Worm (Caenorhabditis elegans) whole organism, late embryonic: Measurements from ENCODE around the gene C45B11.2.

Source experiments
- C38D4.7 ChIP-seq: fragments of 200-800 bp; sonication (Bioruptor generic); optimal IDR thresholded peaks from 2 replicates; lab custom pipeline; 2018; ENCODE audit warnings: mild to moderate bottlenecking, missing genetic modification characterization, moderate library complexity, missing compliant biosample characterization
- K02D7.2 ChIP-seq: sonication (generic microtip); optimal IDR thresholded peaks from 2 replicates; lab custom pipeline; 2017; ENCODE audit warnings: mild to moderate bottlenecking, missing genetic modification characterization, missing compliant biosample characterization
- T23F11.4 ChIP-seq: fragments of 200-800 bp; sonication (Bioruptor generic); optimal IDR thresholded peaks from 2 replicates; lab custom pipeline; 2018; ENCODE audit warnings: mild to moderate bottlenecking, missing genetic modification characterization, missing compliant biosample characterization
- ahr-1 ChIP-seq: sonication (generic microtip); optimal IDR thresholded peaks from 2 replicates; lab custom pipeline; 2016; ENCODE audit warnings: missing genetic modification characterization, missing compliant biosample characterization
- ceh-14 ChIP-seq: sonication (generic microtip); optimal IDR thresholded peaks from 2 replicates; lab custom pipeline; 2016; ENCODE audit warnings: missing genotype, missing genetic modification characterization, missing compliant biosample characterization
- ceh-19 ChIP-seq: fragments of 200-800 bp; sonication (Bioruptor generic); optimal IDR thresholded peaks from 2 replicates; lab custom pipeline; 2018; ENCODE audit warnings: mild to moderate bottlenecking, missing genetic modification characterization, missing compliant biosample characterization
- ceh-2 ChIP-seq: sonication (generic microtip); optimal IDR thresholded peaks from 2 replicates; lab custom pipeline; 2016; ENCODE audit warnings: missing genotype, missing genetic modification characterization, missing compliant biosample characterization
- ceh-24 ChIP-seq: sonication (generic microtip); optimal IDR thresholded peaks from 2 replicates; lab custom pipeline; 2016; ENCODE audit warnings: mild to moderate bottlenecking, missing genetic modification characterization, missing compliant biosample characterization
- ceh-30 ChIP-seq: fragments of 150-350 bp; optimal IDR thresholded peaks from 2 replicates; lab custom pipeline; 2014; ENCODE audit warnings: missing biosample characterization, missing genetic modification characterization
- ceh-31 ChIP-seq: sonication (generic microtip); optimal IDR thresholded peaks from 2 replicates; lab custom pipeline; 2016; ENCODE audit warnings: missing genetic modification characterization, missing compliant biosample characterization
- ceh-34 ChIP-seq: sonication (generic microtip); optimal IDR thresholded peaks from 2 replicates; lab custom pipeline; 2016; ENCODE audit warnings: mild to moderate bottlenecking, missing genetic modification characterization, missing compliant biosample characterization
- ceh-48 ChIP-seq: sonication (generic microtip); optimal IDR thresholded peaks from 2 replicates; lab custom pipeline; 2016; ENCODE audit warnings: missing genetic modification characterization, inconsistent platforms, missing compliant biosample characterization
- ceh-6 ChIP-seq: fragments of 200-800 bp; sonication (Bioruptor generic); optimal IDR thresholded peaks from 2 replicates; lab custom pipeline; 2018; ENCODE audit warnings: mild to moderate bottlenecking, missing genetic modification characterization, missing compliant biosample characterization
- ceh-9 ChIP-seq: sonication (generic microtip); optimal IDR thresholded peaks from 2 replicates; lab custom pipeline; 2016; ENCODE audit warnings: mild to moderate bottlenecking, missing genetic modification characterization, inconsistent platforms, missing compliant biosample characterization
- che-1 ChIP-seq: sonication (generic microtip); optimal IDR thresholded peaks from 2 replicates; lab custom pipeline; 2016; ENCODE audit warnings: mild to moderate bottlenecking, missing genetic modification characterization, missing compliant biosample characterization
- dve-1 ChIP-seq: sonication (generic microtip); optimal IDR thresholded peaks from 2 replicates; lab custom pipeline; 2017; ENCODE audit warnings: antibody characterized with exemption, mild to moderate bottlenecking, missing genetic modification characterization, missing compliant biosample characterization
- elt-2 ChIP-seq: sonication (generic microtip); optimal IDR thresholded peaks from 2 replicates; lab custom pipeline; 2016; ENCODE audit warnings: missing genetic modification reagents, missing genetic modification characterization, missing compliant biosample characterization
- elt-4 ChIP-seq: sonication (generic microtip); optimal IDR thresholded peaks from 2 replicates; lab custom pipeline; 2016; ENCODE audit warnings: missing genetic modification characterization, missing compliant biosample characterization
- ets-4 ChIP-seq: sonication (generic microtip); optimal IDR thresholded peaks from 2 replicates; lab custom pipeline; 2016; ENCODE audit warnings: missing genetic modification characterization, missing compliant biosample characterization
- fax-1 ChIP-seq: sonication (generic microtip); optimal IDR thresholded peaks from 2 replicates; lab custom pipeline; 2016; ENCODE audit warnings: missing genotype, missing genetic modification characterization, missing compliant biosample characterization
- fkh-10 ChIP-seq: fragments of 150-350 bp; optimal IDR thresholded peaks from 2 replicates; lab custom pipeline; 2014; ENCODE audit warnings: missing biosample characterization, missing genetic modification reagents, missing genetic modification characterization
- fkh-6 ChIP-seq: sonication (generic microtip); optimal IDR thresholded peaks from 2 replicates; lab custom pipeline; 2016; ENCODE audit warnings: missing genetic modification characterization, missing compliant biosample characterization
- gmeb-2 ChIP-seq: sonication (generic microtip); optimal IDR thresholded peaks from 2 replicates; lab custom pipeline; 2016; ENCODE audit warnings: missing genetic modification characterization, inconsistent platforms, missing compliant biosample characterization
- hlh-15 ChIP-seq: sonication (generic microtip); optimal IDR thresholded peaks from 2 replicates; lab custom pipeline; 2016; ENCODE audit warnings: missing genetic modification characterization, missing compliant biosample characterization
- hlh-30 ChIP-seq: sonication (generic microtip); optimal IDR thresholded peaks from 2 replicates; lab custom pipeline; 2017; ENCODE audit warnings: antibody characterized with exemption, missing genetic modification characterization, missing compliant biosample characterization; ENCODE audit not compliant: insufficient read depth
- hlh-8 ChIP-seq: sonication (generic microtip); optimal IDR thresholded peaks from 2 replicates; lab custom pipeline; 2016; ENCODE audit warnings: missing genotype, missing genetic modification characterization, missing compliant biosample characterization
- lim-6 ChIP-seq: sonication (generic microtip); optimal IDR thresholded peaks from 2 replicates; lab custom pipeline; 2016; ENCODE audit warnings: missing genetic modification characterization, missing compliant biosample characterization
- lin-11 ChIP-seq: fragments of 200-800 bp; sonication (Bioruptor generic); optimal IDR thresholded peaks from 2 replicates; lab custom pipeline; 2018; ENCODE audit warnings: mild to moderate bottlenecking, missing genetic modification characterization, missing compliant biosample characterization
- madf-2 ChIP-seq: sonication (generic microtip); optimal IDR thresholded peaks from 2 replicates; lab custom pipeline; 2017; ENCODE audit warnings: missing genetic modification characterization, missing compliant biosample characterization
- mec-3 ChIP-seq: sonication (generic microtip); optimal IDR thresholded peaks from 2 replicates; lab custom pipeline; 2016; ENCODE audit warnings: borderline replicate concordance, missing genetic modification characterization, missing compliant biosample characterization
- nfya-1 ChIP-seq: sonication (generic microtip); optimal IDR thresholded peaks from 2 replicates; lab custom pipeline; 2017; ENCODE audit warnings: missing genetic modification characterization, mild to moderate bottlenecking, missing compliant biosample characterization, antibody characterized with exemption, moderate library complexity
- nhr-11 ChIP-seq: fragments of 150-350 bp; optimal IDR thresholded peaks from 2 replicates; lab custom pipeline; 2014; ENCODE audit warnings: missing biosample characterization, missing genetic modification characterization
- nhr-232 ChIP-seq: sonication (generic microtip); optimal IDR thresholded peaks from 2 replicates; lab custom pipeline; 2016; ENCODE audit warnings: missing genetic modification characterization, missing compliant biosample characterization
- npax-4 ChIP-seq: sonication (generic microtip); optimal IDR thresholded peaks from 2 replicates; lab custom pipeline; 2016; ENCODE audit warnings: missing genetic modification characterization, missing compliant biosample characterization
- pag-3 ChIP-seq: sonication (generic microtip); optimal IDR thresholded peaks from 2 replicates; lab custom pipeline; 2016; ENCODE audit warnings: missing compliant biosample characterization, missing genetic modification characterization, borderline replicate concordance
- pat-9 ChIP-seq: fragments of 200-800 bp; sonication (Bioruptor generic); optimal IDR thresholded peaks from 2 replicates; lab custom pipeline; 2018; ENCODE audit warnings: mild to moderate bottlenecking, missing genetic modification characterization, moderate library complexity, missing compliant biosample characterization
- pax-1 ChIP-seq: fragments of 150-350 bp; optimal IDR thresholded peaks from 2 replicates; lab custom pipeline; 2014; ENCODE audit warnings: missing biosample characterization, missing genetic modification characterization
- pqm-1 ChIP-seq: sonication (generic microtip); optimal IDR thresholded peaks from 2 replicates; lab custom pipeline; 2016; ENCODE audit warnings: missing genetic modification characterization, missing compliant biosample characterization
- pros-1 ChIP-seq: fragments of 150-350 bp; optimal IDR thresholded peaks from 2 replicates; lab custom pipeline; 2014; ENCODE audit warnings: missing biosample characterization, missing genetic modification reagents, missing genetic modification characterization
- ref-2 ChIP-seq: sonication (generic microtip); optimal IDR thresholded peaks from 2 replicates; lab custom pipeline; 2016; ENCODE audit warnings: missing genetic modification characterization, missing compliant biosample characterization
- rnt-1 ChIP-seq: sonication (generic microtip); optimal IDR thresholded peaks from 2 replicates; lab custom pipeline; 2016; ENCODE audit warnings: missing genetic modification characterization, missing compliant biosample characterization
- sdc-2 ChIP-seq: sonication (generic microtip); optimal IDR thresholded peaks from 2 replicates; lab custom pipeline; 2016; ENCODE audit warnings: missing genotype, missing genetic modification characterization, missing compliant biosample characterization
- sox-4 ChIP-seq: sonication (generic microtip); optimal IDR thresholded peaks from 2 replicates; lab custom pipeline; 2017; ENCODE audit warnings: mild to moderate bottlenecking, missing genetic modification characterization, inconsistent platforms, missing compliant biosample characterization
- syd-9 ChIP-seq: sonication (generic microtip); optimal IDR thresholded peaks from 2 replicates; lab custom pipeline; 2016; ENCODE audit warnings: mild to moderate bottlenecking, missing genetic modification characterization, moderate library complexity, missing compliant biosample characterization
- tbx-2 ChIP-seq: sonication (generic microtip); optimal IDR thresholded peaks from 2 replicates; lab custom pipeline; 2016; ENCODE audit warnings: missing genetic modification characterization, missing compliant biosample characterization
- ttx-3 ChIP-seq: sonication (generic microtip); optimal IDR thresholded peaks from 2 replicates; lab custom pipeline; 2016; ENCODE audit warnings: missing genetic modification reagents, missing genetic modification characterization, missing compliant biosample characterization
- unc-42 ChIP-seq: sonication (generic microtip); optimal IDR thresholded peaks from 2 replicates; lab custom pipeline; 2016; ENCODE audit warnings: missing genotype, missing genetic modification characterization, missing compliant biosample characterization
- unc-55 ChIP-seq: sonication (generic microtip); optimal IDR thresholded peaks from 2 replicates; lab custom pipeline; 2017; ENCODE audit warnings: missing biosample characterization, missing genetic modification reagents, missing genetic modification characterization
- unc-86 ChIP-seq: sonication (generic microtip); optimal IDR thresholded peaks from 2 replicates; lab custom pipeline; 2016; ENCODE audit warnings: missing genetic modification characterization, missing compliant biosample characterization
- zip-5 ChIP-seq: sonication (generic microtip); optimal IDR thresholded peaks from 2 replicates; lab custom pipeline; 2016; ENCODE audit warnings: missing genetic modification characterization, missing compliant biosample characterization

Gene C45B11.2

DNA sequence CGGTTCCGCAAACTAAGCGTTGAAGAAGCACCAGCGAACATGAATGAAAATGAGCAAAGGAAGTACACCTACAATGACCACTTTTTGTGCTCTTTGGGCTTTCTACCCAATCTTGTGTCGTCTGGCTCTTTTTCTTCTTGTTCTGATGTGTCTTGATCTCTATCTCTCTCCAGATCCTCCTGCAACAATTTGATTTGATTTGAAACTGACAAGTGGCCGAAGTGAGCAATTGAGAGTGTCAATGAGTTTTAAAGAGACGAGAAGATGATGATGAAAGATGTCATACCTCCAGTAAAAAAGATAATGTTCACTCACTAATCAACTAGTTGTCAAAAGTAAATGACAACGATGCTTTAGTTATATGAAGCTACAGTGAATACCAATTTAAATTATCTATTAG lies 7.8 kb upstream of the C45B11.2 start, which contains the start of gene pptr-2:
TSS of gene pptr-2 (minus strand) at position 184 of the 400 bp plus-strand sequence.
- TF ChIP-seq hlh-15 (tag; lab: Kevin White, UChicago) (no peak), ceh-9 (tag; lab: Kevin White, UChicago) (no peak), unc-55 (GFP tag; lab: Kevin White, UChicago) (peak; percentile 92), rnt-1 (tag; lab: Kevin White, UChicago) (peak; percentile 32), ceh-24 (no peak), T23F11.4 (GFP tag; lab: Kevin White, UChicago) (no peak), pag-3 (no peak), hlh-8 (tag; lab: Kevin White, UChicago) (no peak), ceh-48 (tag; lab: Kevin White, UChicago) (no peak)

DNA sequence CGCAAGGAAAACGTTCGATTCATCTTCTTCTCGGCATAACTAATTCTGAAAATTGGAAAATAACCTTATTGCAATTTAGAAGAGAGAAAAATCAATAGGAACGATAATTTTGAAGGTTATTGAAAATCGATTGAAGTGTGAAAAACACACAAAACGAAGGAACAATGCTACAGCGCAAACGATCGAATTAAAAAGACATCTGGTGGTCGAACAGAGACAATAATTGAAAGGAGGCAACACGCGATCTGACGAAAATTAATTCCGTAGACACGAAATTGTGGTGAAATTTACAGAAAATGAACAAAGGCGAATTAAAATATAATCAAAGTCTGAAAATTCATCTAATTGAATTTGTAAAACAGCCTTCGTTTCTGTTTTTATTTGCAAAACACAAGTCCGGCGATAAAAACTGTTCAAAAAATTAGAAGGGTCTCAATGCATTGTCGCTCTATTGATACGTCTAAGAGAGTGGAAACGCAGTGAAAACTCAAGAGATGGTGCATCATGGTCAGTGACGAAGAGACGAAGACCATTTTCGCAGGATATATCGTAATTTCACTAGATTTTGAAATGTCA lies 3.0 kb upstream of the C45B11.2 start, which contains the start of gene pak-2:
TSS of gene pak-2 (minus strand) at position 51 of the 576 bp plus-strand sequence.
- peak; percentile 54 for TF ChIP-seq nfya-1 (tag; lab: Kevin White, UChicago)
- no peak for TF ChIP-seq elt-4
- TF ChIP-seq K02D7.2 (tag; lab: Kevin White, UChicago) = peak; percentile 62
- peak; percentile 90 for TF ChIP-seq elt-2 (tag; lab: Kevin White, UChicago)
- TF ChIP-seq rnt-1 (tag; lab: Kevin White, UChicago) = peak; percentile 94
- peak; percentile 0 for TF ChIP-seq sox-4 (tag; lab: Kevin White, UChicago)
- peak; percentile 75 for TF ChIP-seq fkh-6 (tag; lab: Kevin White, UChicago)
- peak; percentile 39 for TF ChIP-seq gmeb-2
- peak; percentile 59 for TF ChIP-seq ceh-19 (GFP tag; lab: Kevin White, UChicago)
- no peak for TF ChIP-seq fkh-10 (GFP tag; lab: Kevin White, UChicago)
- TF ChIP-seq ref-2 (tag; lab: Kevin White, UChicago) = peak; percentile 97
- peak; percentile 92 for TF ChIP-seq lim-6 (tag; lab: Kevin White, UChicago)
- no peak for TF ChIP-seq pag-3
- peak; percentile 64 for TF ChIP-seq pqm-1 (tag; lab: Kevin White, UChicago)
- peak; percentile 55 for TF ChIP-seq T23F11.4 (GFP tag; lab: Kevin White, UChicago)
- peak; percentile 92 for TF ChIP-seq fax-1 (tag; lab: Kevin White, UChicago)
- TF ChIP-seq ceh-30 (tag; lab: Kevin White, UChicago) = no peak
- peak; percentile 42 for TF ChIP-seq pax-1 (tag; lab: Kevin White, UChicago)
- peak; percentile 97 for TF ChIP-seq ets-4
- TF ChIP-seq nhr-232 (tag; lab: Kevin White, UChicago) = no peak
- TF ChIP-seq che-1 (tag; lab: Kevin White, UChicago) = peak; percentile 44
- peak; percentile 77 for TF ChIP-seq ahr-1 (tag; lab: Kevin White, UChicago)
- peak; percentile 98 for TF ChIP-seq tbx-2
- TF ChIP-seq nhr-11 (tag; lab: Kevin White, UChicago) = no peak
- TF ChIP-seq ceh-2 (tag; lab: Kevin White, UChicago) = peak; percentile 93
- no peak for TF ChIP-seq pros-1
- TF ChIP-seq zip-5 = peak; percentile 94
- peak; percentile 61 for TF ChIP-seq unc-86 (tag; lab: Kevin White, UChicago)
- peak; percentile 14 for TF ChIP-seq C38D4.7 (GFP tag; lab: Kevin White, UChicago)
- no peak for TF ChIP-seq ceh-9 (tag; lab: Kevin White, UChicago)
- TF ChIP-seq syd-9 (tag; lab: Kevin White, UChicago) = peak; percentile 45
- TF ChIP-seq ceh-48 (tag; lab: Kevin White, UChicago) = no peak
- TF ChIP-seq dve-1 = peak; percentile 19
- TF ChIP-seq ceh-34 (tag; lab: Kevin White, UChicago) = peak; percentile 84
- peak; percentile 87 for TF ChIP-seq mec-3 (tag; lab: Kevin White, UChicago)
- peak; percentile 100 for TF ChIP-seq ceh-31 (tag; lab: Kevin White, UChicago)
- TF ChIP-seq madf-2 = peak; percentile 45
- peak; percentile 43 for TF ChIP-seq ceh-6 (GFP tag; lab: Kevin White, UChicago)
- no peak for TF ChIP-seq lin-11 (tag; lab: Kevin White, UChicago)
- no peak for TF ChIP-seq npax-4 (tag; lab: Kevin White, UChicago)
- no peak for TF ChIP-seq pat-9 (tag; lab: Kevin White, UChicago)
- TF ChIP-seq ceh-14 (tag; lab: Kevin White, UChicago) = peak; percentile 95
- TF ChIP-seq unc-42 (tag; lab: Kevin White, UChicago) = peak; percentile 92
- TF ChIP-seq ttx-3 (tag; lab: Kevin White, UChicago) = peak; percentile 47
- TF ChIP-seq hlh-8 (tag; lab: Kevin White, UChicago) = peak; percentile 83
- no peak for TF ChIP-seq hlh-30
- TF ChIP-seq sdc-2 = peak; percentile 36
